Worm (Caenorhabditis elegans) whole organism, early embryonic: ENCODE data around the gene sor-3.

Experiments
- B0310.2 ChIP-seq: sonication (generic microtip); optimal IDR thresholded peaks from 2 replicates; lab custom pipeline; 2016; ENCODE audit warnings: mild to moderate bottlenecking, missing genetic modification characterization, missing compliant biosample characterization
- ama-1 ChIP-seq: fragments of 150-350 bp; optimal IDR thresholded peaks from 2 replicates; lab custom pipeline; 2014
- ets-7 ChIP-seq: sonication (generic microtip); optimal IDR thresholded peaks from 2 replicates; lab custom pipeline; 2016; ENCODE audit warnings: missing genotype, missing genetic modification characterization, missing compliant biosample characterization
- flt-1 ChIP-seq: fragments of 200-800 bp; sonication (Bioruptor generic); IDR thresholded peaks from 2 replicates; pipeline ENCODE4 v1.3.6; 2022; ENCODE audit warnings: missing genetic modification characterization, missing compliant biosample characterization
- hmbx-1 ChIP-seq: sonication (generic microtip); optimal IDR thresholded peaks from 2 replicates; lab custom pipeline; 2016; ENCODE audit warnings: mild to moderate bottlenecking, missing genetic modification characterization, missing compliant biosample characterization
- hmg-4 ChIP-seq: fragments of 200-800 bp; sonication (Bioruptor generic); optimal IDR thresholded peaks from 2 replicates; lab custom pipeline; 2018; ENCODE audit warnings: mild to moderate bottlenecking, missing genetic modification characterization, missing compliant biosample characterization
- scrt-1 ChIP-seq: fragments of 200-800 bp; sonication (Bioruptor generic); IDR thresholded peaks from 2 replicates; pipeline ENCODE4 v1.3.6; 2022; ENCODE audit warnings: missing genetic modification characterization, missing compliant biosample characterization
- sea-1 ChIP-seq: fragments of 200-800 bp; sonication (Bioruptor generic); conservative IDR thresholded peaks from 2 replicates; pipeline ENCODE4 v1.3.6; 2022; ENCODE audit warnings: missing genetic modification characterization, missing compliant biosample characterization
- tbx-11 ChIP-seq: fragments of 200-800 bp; sonication (Bioruptor generic); IDR thresholded peaks from 2 replicates; pipeline ENCODE4 v1.3.6; 2022; ENCODE audit warnings: missing genetic modification characterization, missing compliant biosample characterization
- tbx-37 ChIP-seq: fragments of 200-800 bp; sonication (Bioruptor generic); conservative IDR thresholded peaks from 2 replicates; pipeline ENCODE4 v1.3.6; 2022; ENCODE audit warnings: missing genetic modification reagents, missing genetic modification characterization, missing compliant biosample characterization
- tra-4 ChIP-seq: sonication (generic microtip); optimal IDR thresholded peaks from 2 replicates; lab custom pipeline; 2017; ENCODE audit warnings: missing genetic modification characterization, missing compliant biosample characterization

ce11 chrX:381029-381428, 27.6 kb downstream of the sor-3 start:
- no peak for TF ChIP-seq tbx-11
- TF ChIP-seq ets-7 (tag; lab: Kevin White, UChicago), result no peak
- TF ChIP-seq B0310.2 (tag; lab: Kevin White, UChicago), result no peak
- no peak for TF ChIP-seq sea-1
- TF ChIP-seq ama-1, result no peak
- no peak for TF ChIP-seq tbx-37 (GFP tag; lab: Robert Waterston, UW)
- TF ChIP-seq scrt-1 (GFP tag; lab: Robert Waterston, UW), result no peak
- no peak for TF ChIP-seq flt-1 (GFP tag; lab: Robert Waterston, UW)
- TF ChIP-seq hmg-4, result no peak
- no peak for TF ChIP-seq hmbx-1 (tag; lab: Kevin White, UChicago)
- no peak for TF ChIP-seq tra-4
